Worm (Caenorhabditis elegans): Measurements from ENCODE around the gene lgc-33.

The lgc-33 gene

ce11 chrIV:868723-869122 is 23.4 kb downstream of the lgc-33 start:
- no peak for TF ChIP-seq aha-1 (tag; optimal IDR thresholded peaks at IDR 0.05)
- TF ChIP-seq rnt-1 (tag; optimal IDR thresholded peaks at IDR 0.05) = no peak
- no peak for TF ChIP-seq zag-1 (tag; optimal IDR thresholded peaks at IDR 0.05)
- TF ChIP-seq fkh-8 (tag; optimal IDR thresholded peaks at IDR 0.05) = no peak
- no peak for TF ChIP-seq snu-23 (GFP tag; optimal IDR thresholded peaks at IDR 0.05)
- no peak for TF ChIP-seq elt-2 (tag; optimal IDR thresholded peaks at IDR 0.05)
- TF ChIP-seq nhr-28 (tag; optimal IDR thresholded peaks at IDR 0.05) = no peak
- TF ChIP-seq efl-3 (GFP tag; optimal IDR thresholded peaks at IDR 0.05) = no peak
- no peak for TF ChIP-seq unc-98 (GFP tag; IDR thresholded peaks at IDR 0.05)
- TF ChIP-seq nhr-47 (tag; optimal IDR thresholded peaks at IDR 0.05) = no peak
- TF ChIP-seq egl-13 (tag; optimal IDR thresholded peaks at IDR 0.05) = no peak
- no peak for TF ChIP-seq dpl-1 (GFP tag; optimal IDR thresholded peaks at IDR 0.05)
- TF ChIP-seq mep-1 (tag; optimal IDR thresholded peaks at IDR 0.05) = no peak
- TF ChIP-seq nhr-76 (tag; optimal IDR thresholded peaks at IDR 0.05) = no peak
- no peak for TF ChIP-seq blmp-1 (tag; optimal IDR thresholded peaks at IDR 0.05)
- no peak for TF ChIP-seq ztf-4 (tag; optimal IDR thresholded peaks at IDR 0.05)
- TF ChIP-seq skn-1 (tag; optimal IDR thresholded peaks at IDR 0.05) = no peak

ce11 chrIV:873174-873788 is 28.0 kb downstream of the lgc-33 start:
- TF ChIP-seq nhr-85 (tag) = peak; percentile 11
- TF ChIP-seq efl-3 (GFP tag; optimal IDR thresholded peaks at IDR 0.05) = no peak
- no peak for TF ChIP-seq vab-15 (tag; optimal IDR thresholded peaks at IDR 0.05)
- TF ChIP-seq mef-2 (tag; optimal IDR thresholded peaks at IDR 0.05) = no peak
- no peak for TF ChIP-seq lin-13 (GFP tag; optimal IDR thresholded peaks at IDR 0.05)
- no peak for TF ChIP-seq tlp-1 (tag; optimal IDR thresholded peaks at IDR 0.05)
- no peak for TF ChIP-seq elt-3 (tag; optimal IDR thresholded peaks at IDR 0.05)
- no peak for TF ChIP-seq C16A3.4 (tag; optimal IDR thresholded peaks at IDR 0.05)
- no peak for TF ChIP-seq aly-2 (tag; optimal IDR thresholded peaks at IDR 0.05)
- TF ChIP-seq efl-1 (optimal IDR thresholded peaks at IDR 0.05) = no peak
- TF ChIP-seq efl-1 (GFP tag; optimal IDR thresholded peaks at IDR 0.05 in 1 of 2) = peak in 1 of 2 experiments; percentile 28
- no peak for TF ChIP-seq pqm-1 (tag; optimal IDR thresholded peaks at IDR 0.05)
- TF ChIP-seq fkh-10 (GFP tag; optimal IDR thresholded peaks at IDR 0.05) = no peak

DNA sequence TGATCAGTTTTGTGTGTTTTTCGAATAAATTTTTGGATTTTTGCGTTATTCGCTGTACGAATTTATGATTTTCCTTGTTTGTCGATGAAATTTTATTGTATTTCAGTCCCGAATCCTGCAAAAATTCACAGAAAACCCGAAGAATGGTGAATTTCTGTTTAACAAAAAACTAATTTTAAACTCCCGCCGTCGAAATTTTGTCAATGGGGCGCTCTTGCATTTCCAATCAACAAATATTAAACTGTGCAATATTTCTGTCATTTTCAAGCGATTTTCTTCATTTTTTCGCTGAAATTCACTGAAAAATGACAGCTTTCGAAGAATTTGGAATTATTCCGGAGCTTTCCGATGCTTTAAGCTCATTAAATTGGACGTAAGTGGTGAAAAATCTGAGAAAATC is 29.4 kb downstream of the lgc-33 start, which contains the start of gene Y55F3BR.1:
Gene Y55F3BR.1, plus strand, starts transcription at position 115 of the 400 bp plus-strand sequence.
- TF ChIP-seq egl-27 (tag; optimal IDR thresholded peaks at IDR 0.05) (no peak), sox-4 (tag; optimal IDR thresholded peaks at IDR 0.05) (no peak), ztf-11 (tag; optimal IDR thresholded peaks at IDR 0.05) (no peak), Y116A8C.19 (tag; optimal IDR thresholded peaks at IDR 0.05; ENCODE audit: borderline replicate concordance) (no peak), nhr-71 (tag; optimal IDR thresholded peaks at IDR 0.05) (peak; percentile 80), dsc-1 (tag; optimal IDR thresholded peaks at IDR 0.05) (peak; percentile 72), ets-5 (GFP tag; IDR thresholded peaks at IDR 0.05) (no peak), elt-3 (tag; optimal IDR thresholded peaks at IDR 0.05) (peak in 1 of 6 experiments; percentile 22), lin-35 (GFP tag; optimal IDR thresholded peaks at IDR 0.05) (peak; percentile 98 to 99), efl-3 (GFP tag; optimal IDR thresholded peaks at IDR 0.05) (no peak), skn-1 (tag; optimal IDR thresholded peaks at IDR 0.05) (peak; percentile 40), lin-14 (GFP tag; optimal IDR thresholded peaks at IDR 0.05) (no peak), nhr-12 (tag; optimal IDR thresholded peaks at IDR 0.05) (no peak), mab-9 (GFP tag; IDR thresholded peaks at IDR 0.05) (no peak), fkh-10 (GFP tag; optimal IDR thresholded peaks at IDR 0.05) (no peak), aha-1 (tag; optimal IDR thresholded peaks at IDR 0.05) (no peak), ceh-82 (tag; optimal IDR thresholded peaks at IDR 0.05) (peak; percentile 42 to 80 (median 49)), lin-15B (tag; optimal IDR thresholded peaks at IDR 0.05) (peak; percentile 77), nhr-47 (tag; optimal IDR thresholded peaks at IDR 0.05) (peak; percentile 76), lir-3 (tag; optimal IDR thresholded peaks at IDR 0.05; ENCODE audit: poor library complexity) (no peak), alr-1 (tag; optimal IDR thresholded peaks at IDR 0.05; ENCODE audit: borderline replicate concordance) (no peak), ceh-63 (GFP tag; optimal IDR thresholded peaks at IDR 0.05) (no peak), xbp-1 (tag; optimal IDR thresholded peaks at IDR 0.05) (peak; percentile 53), mep-1 (tag; optimal IDR thresholded peaks at IDR 0.05) (peak; percentile 75), ceh-90 (tag; optimal IDR thresholded peaks at IDR 0.05) (no peak), nhr-28 (tag; optimal IDR thresholded peaks at IDR 0.05) (no peak), ceh-88 (GFP tag; IDR thresholded peaks at IDR 0.05) (no peak), fkh-4 (tag; optimal IDR thresholded peaks at IDR 0.05; ENCODE audit: borderline replicate concordance) (peak; percentile 22), nhr-19 (GFP tag; conservative IDR thresholded peaks at IDR 0.05) (peak; percentile 67)

Data from whole organism, L1 larva.